Worm (Caenorhabditis elegans): Measurements from ENCODE around the gene lgc-56.

DNA sequence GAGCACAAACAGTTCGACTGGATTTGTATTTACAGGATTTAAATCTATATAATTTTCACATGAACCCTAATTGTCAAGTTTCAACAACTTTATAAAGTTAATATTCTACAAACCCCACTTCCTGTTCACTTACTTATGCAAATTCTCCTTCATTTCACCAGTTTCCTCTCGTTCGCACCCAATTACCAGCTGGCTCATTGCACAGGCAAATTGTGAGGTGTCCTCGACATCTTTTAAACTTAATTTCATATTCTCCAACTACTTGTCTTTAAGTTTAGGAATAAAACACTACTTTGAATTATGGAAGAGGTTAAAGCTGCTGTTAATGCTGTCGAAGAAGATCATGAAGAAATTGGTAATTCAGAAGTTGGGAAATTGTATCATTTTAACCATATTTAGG lies 42.3 kb downstream of the lgc-56 start, which contains the start of gene C27D6.1:
- TF ChIP-seq K09A11.1 (tag; optimal IDR thresholded peaks at IDR 0.05; ENCODE audit: insufficient read depth) (no peak), pha-4 (tag; optimal IDR thresholded peaks at IDR 0.05) (no peak), pha-2 (tag; optimal IDR thresholded peaks at IDR 0.05) (no peak)

All from whole organism, late embryonic.